Fruit fly (Drosophila melanogaster) whole organism, embryonic: ENCODE measurements around the gene CG5235.

Experiments
- Abd-B ChIP-seq: fragments of 200-800 bp; sonication (Bioruptor generic); optimal IDR thresholded peaks from 2 replicates; lab custom pipeline; 2018; ENCODE audit warnings: missing biosample characterization, mild to moderate bottlenecking, missing genetic modification characterization, moderate library complexity
- CG18619 ChIP-seq: fragments of 200-800 bp; sonication (Bioruptor generic); optimal IDR thresholded peaks from 3 replicates; lab custom pipeline; 2017; ENCODE audit warnings: missing biosample characterization, mild to moderate bottlenecking, missing genetic modification characterization
- CG2202 ChIP-seq: fragments of 200-800 bp; sonication (Bioruptor generic); optimal IDR thresholded peaks from 2 replicates; lab custom pipeline; 2018; ENCODE audit warnings: missing biosample characterization, mild to moderate bottlenecking, missing genetic modification characterization
- CHES-1-like ChIP-seq: fragments of 200-800 bp; sonication (Bioruptor generic); optimal IDR thresholded peaks from 2 replicates; lab custom pipeline; 2016; ENCODE audit warnings: missing biosample characterization, missing genetic modification characterization
- Hr78 ChIP-seq, 2 experiments: fragments of 200-800 bp in 1 of 2; fragments of >200 bp in 1 of 2; sonication (Bioruptor generic) in 1 of 2; optimal IDR thresholded peaks; 2 replicates each; lab custom pipeline; 2017 to 2019; ENCODE audit warnings: missing biosample characterization in 2 of 2, missing genetic modification characterization in 2 of 2, mild to moderate bottlenecking in 1 of 2, moderate library complexity in 1 of 2
- so ChIP-seq: fragments of 200-800 bp; sonication (Bioruptor generic); IDR thresholded peaks from 3 replicates; pipeline ENCODE4 v1.3.6; 2022; ENCODE audit warnings: missing biosample characterization, missing genetic modification characterization

- TF ChIP-seq Hr78 (GFP tag; optimal IDR thresholded peaks at IDR 0.05; lab: Kevin White, UChicago) (no peak), so (GFP tag; lab: Robert Waterston, UW) (no peak), CG18619 (GFP tag; lab: Kevin White, UChicago) (no peak), CG2202 (no peak), CHES-1-like (no peak), Abd-B (GFP tag; lab: Kevin White, UChicago) (no peak)
These were observed 47.6 kb downstream of the CG5235 start for dm6 chr3L:16042640-16043039.
